Worm (Caenorhabditis elegans): Measurements from ENCODE around the gene nhr-223.

- TF ChIP-seq fos-1 (tag; optimal IDR thresholded peaks at IDR 0.05) (no peak), unc-39 (tag; optimal IDR thresholded peaks at IDR 0.05) (no peak), nhr-237 (tag; optimal IDR thresholded peaks at IDR 0.05) (no peak), skn-1 (tag; optimal IDR thresholded peaks at IDR 0.05) (no peak), nhr-25 (tag; optimal IDR thresholded peaks at IDR 0.05) (no peak), nhr-12 (tag; optimal IDR thresholded peaks at IDR 0.05) (no peak), mbf-1 (tag; optimal IDR thresholded peaks at IDR 0.05) (no peak), egl-27 (tag; optimal IDR thresholded peaks at IDR 0.05) (no peak), lin-39 (tag; optimal IDR thresholded peaks at IDR 0.05) (no peak), lsy-2 (tag; optimal IDR thresholded peaks at IDR 0.05) (no peak), ceh-82 (tag; optimal IDR thresholded peaks at IDR 0.05) (no peak), ztf-11 (tag; optimal IDR thresholded peaks at IDR 0.05) (no peak), lin-11 (tag; optimal IDR thresholded peaks at IDR 0.05) (no peak), aly-2 (tag; optimal IDR thresholded peaks at IDR 0.05) (no peak)
Observed at ce11 chrV:15817746-15818145, 21.6 kb downstream of the nhr-223 start, which contains the start of gene abf-3.

All from whole organism, L2 larva.